Worm (Caenorhabditis elegans) whole organism, L4 larva: Measurements from ENCODE around the gene lin-54.

Experiments
- F49E8.2 ChIP-seq: sonication (generic microtip); optimal IDR thresholded peaks from 2 replicates; lab custom pipeline; 2016; ENCODE audit warnings: missing compliant biosample characterization, mild to moderate bottlenecking, missing genetic modification characterization, borderline replicate concordance
- T20F7.1 ChIP-seq: fragments of 200-800 bp; sonication (Bioruptor generic); optimal IDR thresholded peaks from 2 replicates; lab custom pipeline; 2018; ENCODE audit warnings: mild to moderate bottlenecking, missing genetic modification characterization, missing compliant biosample characterization
- Y105C5A.15 ChIP-seq: fragments of 200-800 bp; sonication (Bioruptor generic); IDR thresholded peaks from 2 replicates; pipeline ENCODE4 v1.3.6; 2022; ENCODE audit warnings: missing genetic modification characterization, missing compliant biosample characterization
- ZK546.5 ChIP-seq, 2 experiments: sonication (generic microtip); optimal IDR thresholded peaks; 2 replicates each; lab custom pipeline; 2017; ENCODE audit warnings: missing biosample characterization in 2 of 2, missing genetic modification characterization in 2 of 2
- aha-1 ChIP-seq: fragments of 150-350 bp; peaks from one replicate; lab custom pipeline; 2014; ENCODE audit warnings: missing biosample characterization, missing genetic modification characterization
- aly-2 ChIP-seq: sonication (generic microtip); optimal IDR thresholded peaks from 2 replicates; lab custom pipeline; 2018; ENCODE audit warnings: missing biosample characterization, missing genetic modification characterization
- attf-4 ChIP-seq: sonication (generic microtip); optimal IDR thresholded peaks from 3 replicates; lab custom pipeline; 2017; ENCODE audit warnings: missing biosample characterization, missing genetic modification characterization
- ceh-32 ChIP-seq: sonication (generic microtip); optimal IDR thresholded peaks from 2 replicates; lab custom pipeline; 2016; ENCODE audit warnings: mild to moderate bottlenecking, missing genetic modification characterization, missing compliant biosample characterization; ENCODE audit not compliant: poor library complexity
- ceh-62 ChIP-seq: sonication (generic microtip); optimal IDR thresholded peaks from 2 replicates; lab custom pipeline; 2017; ENCODE audit warnings: missing biosample characterization, missing genetic modification characterization
- ces-1 ChIP-seq: fragments of 150-350 bp; sonication (generic microtip); optimal IDR thresholded peaks from 4 replicates; lab custom pipeline; 2014; ENCODE audit warnings: missing biosample characterization, missing genetic modification reagents, missing genetic modification characterization
- daf-12 ChIP-seq: fragments of 150-350 bp; optimal IDR thresholded peaks from 2 replicates; lab custom pipeline; 2014; ENCODE audit warnings: missing biosample characterization, missing genetic modification reagents, missing genetic modification characterization
- dpl-1 ChIP-seq: fragments of 150-350 bp; optimal IDR thresholded peaks from 2 replicates; lab custom pipeline; 2014; ENCODE audit warnings: missing biosample characterization, missing genetic modification reagents, missing genetic modification characterization
- duxl-1 ChIP-seq: sonication (generic microtip); optimal IDR thresholded peaks from 2 replicates; lab custom pipeline; 2016; ENCODE audit warnings: mild to moderate bottlenecking, missing genetic modification characterization, moderate library complexity, missing compliant biosample characterization; ENCODE audit not compliant: poor library complexity
- dve-1 ChIP-seq: sonication (generic microtip); optimal IDR thresholded peaks from 2 replicates; lab custom pipeline; 2017; ENCODE audit warnings: antibody characterized with exemption, mild to moderate bottlenecking, missing genetic modification characterization, missing compliant biosample characterization; ENCODE audit not compliant: insufficient read depth
- hif-1 ChIP-seq, 2 experiments: sonication (generic microtip); optimal IDR thresholded peaks; 2 replicates each; lab custom pipeline; 2016 to 2017; ENCODE audit warnings: missing compliant biosample characterization in 2 of 2, missing genetic modification characterization in 2 of 2, missing genetic modification reagents in 2 of 2, missing genotype in 2 of 2, mild to moderate bottlenecking in 1 of 2
- lin-38 ChIP-seq: fragments of 200-800 bp; sonication (Bioruptor generic); IDR thresholded peaks from 2 replicates; pipeline ENCODE4 v1.3.6; 2022; ENCODE audit warnings: missing genetic modification reagents, missing genetic modification characterization, missing compliant biosample characterization
- lsy-2 ChIP-seq, 2 experiments: fragments of 150-350 bp in 1 of 2; sonication (generic microtip) in 1 of 2; optimal IDR thresholded peaks; 2 replicates each; lab custom pipeline; 2014 to 2017; ENCODE audit warnings: missing biosample characterization in 2 of 2, missing genetic modification characterization in 2 of 2
- mep-1 ChIP-seq: fragments of 150-350 bp; sonication (generic microtip); optimal IDR thresholded peaks from 3 replicates; lab custom pipeline; 2014; ENCODE audit warnings: missing biosample characterization, missing genetic modification characterization
- mes-2 ChIP-seq: sonication (generic microtip); optimal IDR thresholded peaks from 2 replicates; lab custom pipeline; 2016; ENCODE audit warnings: missing genotype, mild to moderate bottlenecking, missing genetic modification characterization, missing compliant biosample characterization; ENCODE audit not compliant: poor library complexity, severe bottlenecking
- nhr-11 ChIP-seq: fragments of 150-350 bp; optimal IDR thresholded peaks from 2 replicates; lab custom pipeline; 2014; ENCODE audit warnings: missing biosample characterization, missing genetic modification characterization
- nhr-6 ChIP-seq: fragments of 150-350 bp; optimal IDR thresholded peaks from 2 replicates; lab custom pipeline; 2014; ENCODE audit warnings: missing biosample characterization, missing genetic modification characterization
- nhr-77 ChIP-seq: fragments of 150-350 bp; optimal IDR thresholded peaks from 2 replicates; lab custom pipeline; 2014; ENCODE audit warnings: missing biosample characterization, missing genetic modification characterization
- php-3 ChIP-seq: fragments of 200-800 bp; sonication (Bioruptor generic); IDR thresholded peaks from 2 replicates; pipeline ENCODE4 v1.3.6; 2022; ENCODE audit warnings: missing genetic modification reagents, missing genetic modification characterization, missing compliant biosample characterization
- rbr-2 ChIP-seq: sonication (generic microtip); optimal IDR thresholded peaks from 2 replicates; lab custom pipeline; 2016; ENCODE audit warnings: missing genotype, missing genetic modification characterization, missing compliant biosample characterization
- snpc-1.2 ChIP-seq: fragments of 200-800 bp; sonication (Bioruptor generic); IDR thresholded peaks from 2 replicates; pipeline ENCODE4 v1.3.6; 2022; ENCODE audit warnings: missing genetic modification reagents, missing genetic modification characterization, missing compliant biosample characterization
- unc-62 ChIP-seq, 3 experiments: fragments of 150-350 bp in 1 of 3; sonication (generic microtip); optimal IDR thresholded peaks in 2 of 3; peaks in 1 of 3; 1 replicate in 1 of 3; 2 replicates in 2 of 3; lab custom pipeline; 2014 to 2017; ENCODE audit warnings: missing biosample characterization in 3 of 3, missing genetic modification characterization in 3 of 3, missing genetic modification reagents in 3 of 3, missing genotype in 1 of 3
- ztf-7 ChIP-seq: fragments of 150-350 bp; optimal IDR thresholded peaks from 2 replicates; lab custom pipeline; 2014; ENCODE audit warnings: missing biosample characterization, missing genetic modification characterization

lin-54 gene

ce11 chrIV:13282778-13283177, 41.9 kb downstream of the lin-54 start, which contains the start of gene cpsf-3:
TSS of gene cpsf-3 (minus strand) at chrIV:13282878.
- TF ChIP-seq T20F7.1 (GFP tag; lab: Kevin White, UChicago) (no peak), ztf-7 (tag; lab: Kevin White, UChicago) (no peak), nhr-11 (tag; lab: Kevin White, UChicago) (no peak), unc-62 (GFP tag; optimal IDR thresholded peaks at IDR 0.05 in 1 of 2; lab: Kevin White, UChicago) (peak in 1 of 2 experiments; percentile 22), unc-62 (tag; optimal IDR thresholded peaks at IDR 0.05; lab: Kevin White, UChicago) (no peak), php-3 (GFP tag; lab: Robert Waterston, UW) (no peak)

DNA sequence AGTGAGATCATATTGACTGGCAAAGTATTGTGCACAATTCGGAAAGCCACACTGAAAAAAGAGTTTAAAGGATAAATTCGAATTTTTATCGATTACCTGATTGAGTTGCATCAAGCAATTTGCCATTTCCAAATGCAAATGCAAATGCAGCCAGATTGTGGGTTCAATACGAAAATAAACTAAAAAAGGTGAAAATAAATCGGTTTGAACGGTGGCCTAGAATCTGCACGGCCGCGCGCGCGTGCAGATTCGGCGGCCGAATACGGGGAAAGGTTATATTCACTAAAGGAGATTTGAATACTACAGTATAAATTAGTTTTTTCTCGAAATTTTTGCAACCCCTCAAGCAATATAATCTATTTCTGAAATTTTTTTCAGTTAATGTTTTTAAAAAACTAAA, 48.5 kb downstream of the lin-54 start, which contains the start of gene Y67H2A.10:
Y67H2A.10 (minus strand) TSS at position 184 of the 400 bp plus-strand sequence.
- no peak for TF ChIP-seq T20F7.1 (GFP tag; lab: Kevin White, UChicago)
- no peak for TF ChIP-seq duxl-1
- TF ChIP-seq F49E8.2 (tag; lab: Kevin White, UChicago) = no peak
- TF ChIP-seq mes-2 (tag; lab: Kevin White, UChicago) = peak; percentile 90
- no peak for TF ChIP-seq ces-1 (GFP tag; lab: Kevin White, UChicago)
- no peak for TF ChIP-seq daf-12 (tag; lab: Kevin White, UChicago)
- peak in 1 of 2 experiments; percentile 64 for TF ChIP-seq hif-1 (tag; optimal IDR thresholded peaks at IDR 0.05; lab: Kevin White, UChicago)
- TF ChIP-seq dpl-1 (GFP tag; lab: Kevin White, UChicago) = peak; percentile 44
- TF ChIP-seq ZK546.5 (tag; optimal IDR thresholded peaks at IDR 0.05; lab: Kevin White, UChicago) = no peak
- TF ChIP-seq Y105C5A.15 (GFP tag; lab: Robert Waterston, UW) = no peak
- no peak for TF ChIP-seq aly-2 (tag; lab: Kevin White, UChicago)
- no peak for TF ChIP-seq nhr-6
- TF ChIP-seq ceh-62 (tag; lab: Kevin White, UChicago) = no peak
- peak; percentile 31 for TF ChIP-seq aha-1 (tag; lab: Kevin White, UChicago)
- no peak for TF ChIP-seq nhr-77
- TF ChIP-seq lin-38 (GFP tag; lab: Robert Waterston, UW) = peak; percentile 37; the same call in 1 of the 2 replicates
- TF ChIP-seq ceh-32 (tag; lab: Kevin White, UChicago) = no peak
- no peak for TF ChIP-seq attf-4 (tag; lab: Kevin White, UChicago)
- peak in 1 of 2 experiments; percentile 45 for TF ChIP-seq lsy-2 (tag; optimal IDR thresholded peaks at IDR 0.05; lab: Kevin White, UChicago)
- no peak for TF ChIP-seq rbr-2 (tag; lab: Kevin White, UChicago)
- TF ChIP-seq mep-1 (tag; lab: Kevin White, UChicago) = peak; percentile 11
- no peak for TF ChIP-seq snpc-1.2 (GFP tag; lab: Robert Waterston, UW)
- TF ChIP-seq dve-1 (tag; lab: Kevin White, UChicago) = peak; percentile 8
- TF ChIP-seq nhr-11 (tag; lab: Kevin White, UChicago) = no peak

DNA sequence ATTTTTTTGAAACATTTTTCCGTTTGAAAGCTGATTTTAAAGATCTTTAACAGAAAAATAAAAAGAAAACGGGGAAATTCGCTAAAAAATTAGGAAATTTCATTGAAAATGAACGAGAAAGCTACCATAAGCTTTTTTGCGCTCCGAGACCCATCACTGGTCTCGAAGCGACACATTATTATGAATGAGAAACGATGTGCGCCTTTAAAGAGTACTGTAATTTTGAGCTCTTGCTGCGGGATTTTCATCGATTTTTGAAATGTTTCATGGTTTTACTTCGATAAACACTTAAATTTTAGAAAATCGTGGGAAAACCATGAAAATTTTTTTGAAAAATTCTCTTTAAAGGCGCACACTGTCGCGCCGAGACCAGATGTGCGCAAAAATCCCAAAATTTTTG, 49.4 kb downstream of the lin-54 start:
- TF ChIP-seq dpl-1 (GFP tag; lab: Kevin White, UChicago) = no peak
- 0 out of 2 replicates have a peak, but pooled peaks have one; percentile 7 for TF ChIP-seq snpc-1.2 (GFP tag; lab: Robert Waterston, UW)
